Worm (Caenorhabditis elegans) whole organism, midembryonic: Measurements from ENCODE around the gene rgs-3.

ENCODE experiments used
- T22C8.4 ChIP-seq: fragments of 200-800 bp; sonication (Bioruptor generic); IDR thresholded peaks from 2 replicates; pipeline ENCODE4 v1.3.6; 2022; ENCODE audit warnings: missing genetic modification characterization, missing compliant biosample characterization
- cog-1 ChIP-seq: sonication (generic microtip); optimal IDR thresholded peaks from 2 replicates; lab custom pipeline; 2016; ENCODE audit warnings: missing genetic modification characterization, missing compliant biosample characterization
- flt-1 ChIP-seq: fragments of 200-800 bp; sonication (Bioruptor generic); IDR thresholded peaks from 2 replicates; pipeline ENCODE4 v1.3.6; 2022; ENCODE audit warnings: missing genetic modification characterization, missing compliant biosample characterization
- klf-2 ChIP-seq: fragments of 200-800 bp; sonication (Bioruptor generic); conservative IDR thresholded peaks from 2 replicates; pipeline ENCODE4 v1.3.6; 2022; ENCODE audit warnings: missing genetic modification reagents, missing genetic modification characterization, missing compliant biosample characterization
- med-1 ChIP-seq: sonication (generic microtip); optimal IDR thresholded peaks from 2 replicates; lab custom pipeline; 2017; ENCODE audit warnings: missing genetic modification characterization, mild to moderate bottlenecking, missing compliant biosample characterization, antibody characterized with exemption, missing genetic modification reagents; ENCODE audit not compliant: insufficient read depth
- ref-1 ChIP-seq: fragments of 200-800 bp; sonication (Bioruptor generic); conservative IDR thresholded peaks from 2 replicates; pipeline ENCODE4 v1.3.6; 2022; ENCODE audit warnings: missing genetic modification reagents, missing genetic modification characterization, missing compliant biosample characterization
- tab-1 ChIP-seq: fragments of 200-800 bp; sonication (Bioruptor generic); IDR thresholded peaks from 2 replicates; pipeline ENCODE4 v1.3.6; 2022; ENCODE audit warnings: missing genetic modification characterization, missing compliant biosample characterization
- ztf-23 ChIP-seq: fragments of 200-800 bp; sonication (Bioruptor generic); IDR thresholded peaks from 2 replicates; pipeline ENCODE4 v1.3.6; 2022; ENCODE audit warnings: missing genetic modification reagents, missing genetic modification characterization, missing compliant biosample characterization
- ztf-29 ChIP-seq: fragments of 200-800 bp; sonication (Bioruptor generic); IDR thresholded peaks from 2 replicates; pipeline ENCODE4 v1.3.6; 2022; ENCODE audit warnings: missing genetic modification reagents, missing genetic modification characterization, missing compliant biosample characterization

rgs-3 gene

ce11 chrII:6120548-6120947, 20.9 kb downstream of the rgs-3 start:
- TF ChIP-seq klf-2 (no peak), ztf-29 (no peak), med-1 (GFP tag; lab: Kevin White, UChicago) (no peak), cog-1 (tag; lab: Kevin White, UChicago) (no peak), ztf-23 (GFP tag; lab: Robert Waterston, UW) (no peak), flt-1 (no peak), tab-1 (no peak), ref-1 (GFP tag; lab: Robert Waterston, UW) (no peak), T22C8.4 (GFP tag; lab: Robert Waterston, UW) (no peak)

ce11 chrII:6122641-6123424, 23.2 kb downstream of the rgs-3 start:
- no peak for TF ChIP-seq cog-1 (tag; lab: Kevin White, UChicago)
- no peak for TF ChIP-seq ref-1 (GFP tag; lab: Robert Waterston, UW)
- no peak for TF ChIP-seq T22C8.4 (GFP tag; lab: Robert Waterston, UW)
- no peak for TF ChIP-seq ztf-23 (GFP tag; lab: Robert Waterston, UW)
- TF ChIP-seq flt-1 = no peak
- TF ChIP-seq ztf-29 = no peak
- no peak for TF ChIP-seq med-1 (GFP tag; lab: Kevin White, UChicago)
- no peak for TF ChIP-seq klf-2
- TF ChIP-seq tab-1 = no peak

- no peak for TF ChIP-seq med-1 (GFP tag; lab: Kevin White, UChicago)
- no peak for TF ChIP-seq ref-1 (GFP tag; lab: Robert Waterston, UW)
- no peak for TF ChIP-seq T22C8.4 (GFP tag; lab: Robert Waterston, UW)
- TF ChIP-seq ztf-23 (GFP tag; lab: Robert Waterston, UW) = no peak
- no peak for TF ChIP-seq cog-1 (tag; lab: Kevin White, UChicago)
- TF ChIP-seq klf-2 = no peak
- TF ChIP-seq ztf-29 = no peak
- no peak for TF ChIP-seq tab-1
- TF ChIP-seq flt-1 = no peak
Observed at ce11 chrII:6123513-6123912, 23.9 kb downstream of the rgs-3 start, which contains the start of gene C29H12.2. TSS of gene C29H12.2 (plus strand) at chrII:6123809.

- TF ChIP-seq T22C8.4 (GFP tag; lab: Robert Waterston, UW) (no peak), klf-2 (no peak), med-1 (GFP tag; lab: Kevin White, UChicago) (no peak), ztf-23 (GFP tag; lab: Robert Waterston, UW) (no peak), tab-1 (no peak), flt-1 (no peak), ztf-29 (no peak), ref-1 (GFP tag; lab: Robert Waterston, UW) (no peak), cog-1 (tag; lab: Kevin White, UChicago) (no peak)
Observed at ce11 chrII:6125259-6125658, 25.7 kb downstream of the rgs-3 start, which contains the start of gene rars-2. TSS of gene rars-2 (plus strand) at chrII:6125559.

ce11 chrII:6132595-6132994, 33.0 kb downstream of the rgs-3 start, which contains the start of gene abts-3:
TSS of gene abts-3 (plus strand) at chrII:6132895.
- no peak for TF ChIP-seq flt-1
- TF ChIP-seq tab-1 = no peak
- no peak for TF ChIP-seq klf-2
- TF ChIP-seq ztf-23 (GFP tag; lab: Robert Waterston, UW) = no peak
- TF ChIP-seq T22C8.4 (GFP tag; lab: Robert Waterston, UW) = no peak

ce11 chrII:6135530-6135929, 35.9 kb downstream of the rgs-3 start:
- TF ChIP-seq ztf-29 (no peak), cog-1 (tag; lab: Kevin White, UChicago) (no peak), ztf-23 (GFP tag; lab: Robert Waterston, UW) (no peak), T22C8.4 (GFP tag; lab: Robert Waterston, UW) (no peak), med-1 (GFP tag; lab: Kevin White, UChicago) (no peak), klf-2 (no peak), ref-1 (GFP tag; lab: Robert Waterston, UW) (no peak), flt-1 (no peak), tab-1 (no peak)

ce11 chrII:6136712-6137111, 37.1 kb downstream of the rgs-3 start:
- TF ChIP-seq flt-1 = no peak

ce11 chrII:6138138-6138537, 38.5 kb downstream of the rgs-3 start:
- TF ChIP-seq tab-1 = no peak
- no peak for TF ChIP-seq klf-2
- TF ChIP-seq cog-1 (tag; lab: Kevin White, UChicago) = no peak
- no peak for TF ChIP-seq med-1 (GFP tag; lab: Kevin White, UChicago)

ce11 chrII:6139484-6139883, 39.9 kb downstream of the rgs-3 start:
- TF ChIP-seq cog-1 (tag; lab: Kevin White, UChicago) (no peak), T22C8.4 (GFP tag; lab: Robert Waterston, UW) (no peak), ztf-23 (GFP tag; lab: Robert Waterston, UW) (no peak), flt-1 (no peak), ztf-29 (no peak), ref-1 (GFP tag; lab: Robert Waterston, UW) (no peak), tab-1 (no peak), med-1 (GFP tag; lab: Kevin White, UChicago) (no peak), klf-2 (no peak)

ce11 chrII:6142539-6142938, 42.9 kb downstream of the rgs-3 start:
- TF ChIP-seq klf-2 (no peak), ztf-29 (no peak), flt-1 (no peak), cog-1 (tag; lab: Kevin White, UChicago) (no peak), ztf-23 (GFP tag; lab: Robert Waterston, UW) (no peak), ref-1 (GFP tag; lab: Robert Waterston, UW) (no peak), T22C8.4 (GFP tag; lab: Robert Waterston, UW) (no peak), med-1 (GFP tag; lab: Kevin White, UChicago) (no peak), tab-1 (no peak)
